Worm (Caenorhabditis elegans): ENCODE results near the gene str-151.

The str-151 gene

ce11 chrV:16575900-16576299 is at the start of gene str-151:
Gene str-151 (plus strand): TSS chrV:16576200.
- no peak for TF ChIP-seq alr-1 (tag; optimal IDR thresholded peaks at IDR 0.05; ENCODE audit: borderline replicate concordance)
- no peak for TF ChIP-seq efl-1 (optimal IDR thresholded peaks at IDR 0.05)
- peak in 1 of 2 experiments; percentile 4 for TF ChIP-seq efl-1 (GFP tag; optimal IDR thresholded peaks at IDR 0.05 in 1 of 2)
- no peak for TF ChIP-seq nhr-90 (tag; optimal IDR thresholded peaks at IDR 0.05; ENCODE audit: poor library complexity)
- TF ChIP-seq zip-4 (GFP tag; optimal IDR thresholded peaks at IDR 0.05): no peak
- no peak for TF ChIP-seq nhr-47 (tag; optimal IDR thresholded peaks at IDR 0.05)

- no peak for TF ChIP-seq elt-2 (tag; optimal IDR thresholded peaks at IDR 0.05)
- no peak for TF ChIP-seq efl-1 (optimal IDR thresholded peaks at IDR 0.05)
- TF ChIP-seq efl-1 (GFP tag; optimal IDR thresholded peaks at IDR 0.05 in 1 of 2): peak in 1 of 2 experiments; percentile 85
- no peak for TF ChIP-seq ceh-63 (GFP tag; optimal IDR thresholded peaks at IDR 0.05)
These were observed 49.1 kb upstream of the str-151 start, which contains the start of gene F36D3.8 for ce11 chrV:16526858-16527257. Gene F36D3.8 (plus strand): TSS chrV:16527158.

ce11 chrV:16527796-16528195 is 48.2 kb upstream of the str-151 start, which contains the start of gene F36D3.16:
Gene F36D3.16 (plus strand): TSS chrV:16528096.
- TF ChIP-seq C04F5.9 (tag; optimal IDR thresholded peaks at IDR 0.05) (no peak), ceh-8 (GFP tag; optimal IDR thresholded peaks at IDR 0.05) (no peak), nhr-76 (tag; optimal IDR thresholded peaks at IDR 0.05) (no peak), nhr-85 (tag) (no peak), snu-23 (GFP tag; optimal IDR thresholded peaks at IDR 0.05) (no peak), alr-1 (tag; optimal IDR thresholded peaks at IDR 0.05; ENCODE audit: borderline replicate concordance) (no peak), fkh-10 (GFP tag; optimal IDR thresholded peaks at IDR 0.05) (no peak), lsy-2 (tag; optimal IDR thresholded peaks at IDR 0.05) (no peak), nhr-77 (tag; optimal IDR thresholded peaks at IDR 0.05) (no peak), F16B12.6 (tag; optimal IDR thresholded peaks at IDR 0.05) (no peak), fos-1 (tag; optimal IDR thresholded peaks at IDR 0.05) (no peak)

ce11 chrV:16534000-16534399 is 42.0 kb upstream of the str-151 start, which contains the start of gene cpr-2:
Gene cpr-2 (minus strand): TSS chrV:16534100.
- no peak for TF ChIP-seq fkh-10 (GFP tag; optimal IDR thresholded peaks at IDR 0.05)
- TF ChIP-seq ceh-63 (GFP tag; optimal IDR thresholded peaks at IDR 0.05): no peak
- TF ChIP-seq lin-15B (tag; optimal IDR thresholded peaks at IDR 0.05): no peak
- no peak for TF ChIP-seq elt-3 (tag; optimal IDR thresholded peaks at IDR 0.05)
- TF ChIP-seq nhr-76 (tag; optimal IDR thresholded peaks at IDR 0.05): no peak
- no peak for TF ChIP-seq fos-1 (tag; optimal IDR thresholded peaks at IDR 0.05)
- TF ChIP-seq sup-37 (GFP tag; optimal IDR thresholded peaks at IDR 0.05): no peak
- TF ChIP-seq tbx-2 (tag; optimal IDR thresholded peaks at IDR 0.05): no peak
- TF ChIP-seq nhr-84 (tag; optimal IDR thresholded peaks at IDR 0.05): no peak
- no peak for TF ChIP-seq unc-62 (GFP tag; optimal IDR thresholded peaks at IDR 0.05)
- TF ChIP-seq unc-130 (tag; optimal IDR thresholded peaks at IDR 0.05): no peak
- TF ChIP-seq mab-9 (GFP tag; IDR thresholded peaks at IDR 0.05): no peak
- TF ChIP-seq egl-27 (tag; optimal IDR thresholded peaks at IDR 0.05): no peak
- no peak for TF ChIP-seq fkh-4 (tag; optimal IDR thresholded peaks at IDR 0.05; ENCODE audit: borderline replicate concordance)
- TF ChIP-seq ces-1 (GFP tag; optimal IDR thresholded peaks at IDR 0.05): no peak
- no peak for TF ChIP-seq C04F5.9 (tag; optimal IDR thresholded peaks at IDR 0.05)

- TF ChIP-seq lin-14 (GFP tag; optimal IDR thresholded peaks at IDR 0.05) (no peak), mab-9 (GFP tag; IDR thresholded peaks at IDR 0.05) (no peak), efl-3 (GFP tag; optimal IDR thresholded peaks at IDR 0.05) (no peak), ets-5 (GFP tag; IDR thresholded peaks at IDR 0.05) (no peak), lir-3 (tag; optimal IDR thresholded peaks at IDR 0.05; ENCODE audit: poor library complexity) (no peak), irx-1 (tag; optimal IDR thresholded peaks at IDR 0.05) (no peak), elt-2 (tag; optimal IDR thresholded peaks at IDR 0.05) (no peak), C16A3.4 (tag; optimal IDR thresholded peaks at IDR 0.05) (no peak), mep-1 (tag; optimal IDR thresholded peaks at IDR 0.05) (no peak), mdl-1 (tag; optimal IDR thresholded peaks at IDR 0.05) (no peak), nhr-12 (tag; optimal IDR thresholded peaks at IDR 0.05) (no peak), snu-23 (GFP tag; optimal IDR thresholded peaks at IDR 0.05) (no peak), sup-37 (GFP tag; optimal IDR thresholded peaks at IDR 0.05) (no peak), nhr-90 (tag; optimal IDR thresholded peaks at IDR 0.05; ENCODE audit: poor library complexity) (no peak), zag-1 (tag; optimal IDR thresholded peaks at IDR 0.05) (no peak), pag-3 (tag; optimal IDR thresholded peaks at IDR 0.05; ENCODE audit: borderline replicate concordance, insufficient read depth) (no peak), lin-35 (GFP tag; optimal IDR thresholded peaks at IDR 0.05) (no peak), swsn-7 (tag; optimal IDR thresholded peaks at IDR 0.05) (no peak), egl-13 (tag; optimal IDR thresholded peaks at IDR 0.05) (no peak)
These were observed 40.8 kb upstream of the str-151 start, which contains the start of gene Y32B12B.8 for ce11 chrV:16535172-16535571. Gene Y32B12B.8 (plus strand): TSS chrV:16535472.
